Fruit fly (Drosophila melanogaster) whole organism, embryonic: Measurements from ENCODE around the gene CG42395.

Source experiments
- Ada2b ChIP-seq: fragments of 200-800 bp; sonication (Bioruptor generic); IDR thresholded peaks from 2 replicates; pipeline ENCODE4 v1.3.6; 2022; ENCODE audit warnings: missing biosample characterization, missing genetic modification characterization
- Aef1 ChIP-seq: fragments of 200-800 bp; sonication (Bioruptor generic); IDR thresholded peaks from 3 replicates; pipeline ENCODE4 v1.3.6; 2022; ENCODE audit warnings: missing biosample characterization, missing genetic modification characterization
- Atf-2 ChIP-seq: fragments of 200-800 bp; sonication (Bioruptor generic); optimal IDR thresholded peaks from 2 replicates; lab custom pipeline; 2016; ENCODE audit warnings: missing biosample characterization, missing genetic modification characterization
- CG10267 ChIP-seq: fragments of 200-800 bp; sonication (Bioruptor generic); optimal IDR thresholded peaks from 2 replicates; lab custom pipeline; 2018; ENCODE audit warnings: missing biosample characterization, mild to moderate bottlenecking, missing genetic modification characterization, moderate library complexity
- CG10431 ChIP-seq: fragments of 200-800 bp; sonication (Bioruptor generic); optimal IDR thresholded peaks from 3 replicates; lab custom pipeline; 2018; ENCODE audit warnings: missing biosample characterization, mild to moderate bottlenecking, missing genetic modification characterization
- CG10959 ChIP-seq: fragments of 200-800 bp; sonication (Bioruptor generic); IDR thresholded peaks from 2 replicates; pipeline ENCODE4 v1.3.6; 2022; ENCODE audit warnings: missing biosample characterization, missing genetic modification characterization
- CG11093 ChIP-seq: fragments of 200-800 bp; sonication (Bioruptor generic); IDR thresholded peaks from 3 replicates; pipeline ENCODE4 v1.3.6; 2022; ENCODE audit warnings: missing biosample characterization, missing genetic modification characterization
- CG11247 ChIP-seq: fragments of 200-800 bp; sonication (Bioruptor generic); IDR thresholded peaks from 2 replicates; pipeline ENCODE4 v1.3.6; 2022; ENCODE audit warnings: missing biosample characterization, missing genetic modification characterization
- CG11560 ChIP-seq: fragments of 200-800 bp; sonication (Bioruptor generic); IDR thresholded peaks from 3 replicates; pipeline ENCODE4 v1.3.6; 2022; ENCODE audit warnings: missing biosample characterization, missing genetic modification characterization
- CG11723 ChIP-seq: fragments of 200-800 bp; sonication (Bioruptor generic); optimal IDR thresholded peaks from 2 replicates; lab custom pipeline; 2017; ENCODE audit warnings: missing biosample characterization, mild to moderate bottlenecking, missing genetic modification characterization
- CG15479 ChIP-seq: fragments of 200-800 bp; sonication (Bioruptor generic); optimal IDR thresholded peaks from 3 replicates; lab custom pipeline; 2019; ENCODE audit warnings: missing biosample characterization, mild to moderate bottlenecking, missing genetic modification characterization, moderate library complexity
- CG17829 ChIP-seq: fragments of 200-800 bp; optimal IDR thresholded peaks from 2 replicates; lab custom pipeline; 2019; ENCODE audit warnings: missing biosample characterization, mild to moderate bottlenecking, missing genetic modification characterization, moderate library complexity
- CG1832 ChIP-seq: fragments of 200-800 bp; sonication (Bioruptor generic); optimal IDR thresholded peaks from 2 replicates; lab custom pipeline; 2017; ENCODE audit warnings: missing biosample characterization, mild to moderate bottlenecking, missing genetic modification characterization, inconsistent platforms
- CG18599 ChIP-seq: fragments of 200-800 bp; sonication (Bioruptor generic); optimal IDR thresholded peaks from 3 replicates; lab custom pipeline; 2017; ENCODE audit warnings: missing biosample characterization, missing genetic modification characterization, mild to moderate bottlenecking, moderate library complexity, missing genetic modification reagents
- CG2202 ChIP-seq: fragments of 200-800 bp; sonication (Bioruptor generic); optimal IDR thresholded peaks from 2 replicates; lab custom pipeline; 2018; ENCODE audit warnings: missing biosample characterization, mild to moderate bottlenecking, missing genetic modification characterization
- CG2712 ChIP-seq: fragments of 200-800 bp; optimal IDR thresholded peaks from 3 replicates; lab custom pipeline; 2019; ENCODE audit warnings: missing biosample characterization, mild to moderate bottlenecking, missing genetic modification characterization, moderate library complexity
- CG2875 ChIP-seq: fragments of 200-800 bp; sonication (Bioruptor generic); optimal IDR thresholded peaks from 2 replicates; lab custom pipeline; 2017; ENCODE audit warnings: missing biosample characterization, mild to moderate bottlenecking, missing genetic modification characterization, missing genetic modification reagents
- CG3407 ChIP-seq: fragments of 200-800 bp; sonication (Bioruptor generic); optimal IDR thresholded peaks from 2 replicates; lab custom pipeline; 2018; ENCODE audit warnings: missing biosample characterization, mild to moderate bottlenecking, missing genetic modification characterization
- CG34376 ChIP-seq: fragments of 200-800 bp; sonication (Bioruptor generic); optimal IDR thresholded peaks from 2 replicates; lab custom pipeline; 2018; ENCODE audit warnings: missing biosample characterization, mild to moderate bottlenecking, missing genetic modification characterization
- CG3726 ChIP-seq: fragments of 200-800 bp; sonication (Bioruptor generic); IDR thresholded peaks from 3 replicates; pipeline ENCODE4, ENCODE4 v1.3.6; 2022; ENCODE audit warnings: missing biosample characterization, missing genetic modification characterization
- CG4328 ChIP-seq: fragments of 200-800 bp; sonication (Bioruptor generic); optimal IDR thresholded peaks from 3 replicates; lab custom pipeline; 2017; ENCODE audit warnings: missing biosample characterization, missing genetic modification reagents, missing genetic modification characterization
- CG5245 ChIP-seq: fragments of 200-800 bp; sonication (Bioruptor generic); optimal IDR thresholded peaks from 3 replicates; lab custom pipeline; 2016; ENCODE audit warnings: missing biosample characterization, missing genetic modification characterization
- CG6689 ChIP-seq: fragments of 200-800 bp; sonication (Bioruptor generic); IDR thresholded peaks from 2 replicates; pipeline ENCODE4 v1.3.6; 2022; ENCODE audit warnings: missing biosample characterization, missing genetic modification characterization
- CG7786 ChIP-seq: fragments of 200-800 bp; sonication (Bioruptor generic); optimal IDR thresholded peaks from 2 replicates; lab custom pipeline; 2016; ENCODE audit warnings: missing biosample characterization, missing genetic modification characterization
- CG8924 ChIP-seq: fragments of 200-800 bp; optimal IDR thresholded peaks from 3 replicates; lab custom pipeline; 2019; ENCODE audit warnings: missing biosample characterization, mild to moderate bottlenecking, missing genetic modification characterization, moderate library complexity
- CHES-1-like ChIP-seq: fragments of 200-800 bp; sonication (Bioruptor generic); optimal IDR thresholded peaks from 2 replicates; lab custom pipeline; 2016; ENCODE audit warnings: missing biosample characterization, missing genetic modification characterization
- Eip74EF ChIP-seq, 2 experiments: fragments of 200-800 bp in 1 of 2; fragments of >200 bp in 1 of 2; sonication (Bioruptor generic) in 1 of 2; optimal IDR thresholded peaks; 2 replicates each; lab custom pipeline; 2017 to 2019; ENCODE audit warnings: missing biosample characterization in 2 of 2, missing genetic modification characterization in 2 of 2, mild to moderate bottlenecking in 1 of 2, moderate library complexity in 1 of 2
- Hand ChIP-seq: fragments of 200-800 bp; sonication (Bioruptor generic); optimal IDR thresholded peaks from 2 replicates; lab custom pipeline; 2017; ENCODE audit warnings: mild to moderate bottlenecking, missing biosample characterization, missing genetic modification reagents, missing genetic modification characterization
- Hr39 ChIP-seq: fragments of >200 bp; optimal IDR thresholded peaks from 2 replicates; lab custom pipeline; 2017
- Max ChIP-seq: fragments of 200-800 bp; sonication (Bioruptor generic); optimal IDR thresholded peaks from 2 replicates; lab custom pipeline; 2016; ENCODE audit warnings: missing biosample characterization, mild to moderate bottlenecking, missing genetic modification characterization
- Mrtf ChIP-seq: fragments of 200-800 bp; sonication (Bioruptor generic); IDR thresholded peaks from 3 replicates; pipeline ENCODE4 v1.3.6; 2022; ENCODE audit warnings: missing biosample characterization, missing genetic modification characterization
- Opbp ChIP-seq: fragments of 200-800 bp; sonication (Bioruptor generic); IDR thresholded peaks from 3 replicates; pipeline ENCODE4 v1.3.6; 2022; ENCODE audit warnings: missing biosample characterization, missing genetic modification characterization; ENCODE audit not compliant: partially characterized antibody
- Rfx ChIP-seq: fragments of 200-800 bp; sonication (Bioruptor generic); IDR thresholded peaks from 2 replicates; pipeline ENCODE4 v1.3.6; 2022; ENCODE audit warnings: missing biosample characterization, missing genetic modification characterization
- Spps ChIP-seq: fragments of 200-800 bp; sonication (Bioruptor generic); optimal IDR thresholded peaks from 2 replicates; lab custom pipeline; 2018; ENCODE audit warnings: missing biosample characterization, mild to moderate bottlenecking, missing genetic modification characterization
- Sry-δ ChIP-seq: fragments of 200-800 bp; sonication (Bioruptor generic); optimal IDR thresholded peaks from 2 replicates; lab custom pipeline; 2016; ENCODE audit warnings: missing biosample characterization, missing genetic modification characterization
- ac ChIP-seq: fragments of 200-800 bp; sonication (Bioruptor generic); optimal IDR thresholded peaks from 3 replicates; lab custom pipeline; 2017; ENCODE audit warnings: missing biosample characterization, mild to moderate bottlenecking, missing genetic modification characterization
- al ChIP-seq: fragments of 200-800 bp; sonication (Bioruptor generic); IDR thresholded peaks from 2 replicates; pipeline ENCODE4 v1.3.6; 2022; ENCODE audit warnings: missing biosample characterization, missing genetic modification characterization
- cas ChIP-seq: fragments of 200-800 bp; sonication (Bioruptor generic); IDR thresholded peaks from 2 replicates; pipeline ENCODE4 v1.3.6; 2022; ENCODE audit warnings: missing biosample characterization, missing genetic modification characterization
- chn ChIP-seq: fragments of 200-800 bp; sonication (Bioruptor generic); optimal IDR thresholded peaks from 2 replicates; lab custom pipeline; 2016; ENCODE audit warnings: missing biosample characterization, missing genetic modification characterization
- disco-r ChIP-seq: fragments of 200-800 bp; sonication (Bioruptor generic); optimal IDR thresholded peaks from 2 replicates; lab custom pipeline; 2016; ENCODE audit warnings: missing biosample characterization, missing genetic modification characterization
- dysf ChIP-seq: fragments of 200-800 bp; sonication (Bioruptor generic); IDR thresholded peaks from 3 replicates; pipeline ENCODE4 v1.3.6; 2022; ENCODE audit warnings: missing biosample characterization, missing genetic modification characterization
- eve ChIP-seq, 2 experiments: fragments of >200 bp; optimal IDR thresholded peaks; 2 replicates each; lab custom pipeline; 2017; ENCODE audit warnings: missing biosample characterization in 2 of 2, missing genetic modification characterization in 2 of 2
- eyg ChIP-seq: fragments of 200-800 bp; sonication (Bioruptor generic); optimal IDR thresholded peaks from 3 replicates; lab custom pipeline; 2016; ENCODE audit warnings: missing biosample characterization, missing genetic modification characterization
- ftz-f1 ChIP-seq: fragments of 200-800 bp; sonication (Bioruptor generic); optimal IDR thresholded peaks from 2 replicates; lab custom pipeline; 2016; ENCODE audit warnings: missing biosample characterization, missing genetic modification characterization
- gce ChIP-seq: fragments of 200-800 bp; sonication (Bioruptor generic); IDR thresholded peaks from 3 replicates; pipeline ENCODE4 v1.3.6; 2022; ENCODE audit warnings: missing biosample characterization, missing genetic modification characterization
- h ChIP-seq: fragments of >200 bp; optimal IDR thresholded peaks from 2 replicates; lab custom pipeline; 2017
- scrt ChIP-seq: fragments of 200-800 bp; sonication (Bioruptor generic); optimal IDR thresholded peaks from 2 replicates; lab custom pipeline; 2018; ENCODE audit warnings: missing biosample characterization, mild to moderate bottlenecking, missing genetic modification characterization, moderate library complexity
- sima ChIP-seq: fragments of 200-800 bp; sonication (Bioruptor generic); optimal IDR thresholded peaks from 2 replicates; lab custom pipeline; 2016; ENCODE audit warnings: missing biosample characterization, missing genetic modification characterization
- slp2 ChIP-seq: fragments of 200-800 bp; sonication (Bioruptor generic); optimal IDR thresholded peaks from 2 replicates; lab custom pipeline; 2016; ENCODE audit warnings: missing biosample characterization, missing genetic modification characterization
- sr ChIP-seq: fragments of 200-800 bp; sonication (Bioruptor generic); IDR thresholded peaks from 3 replicates; pipeline ENCODE4 v1.3.6; 2022; ENCODE audit warnings: missing biosample characterization, missing genetic modification characterization

The CG42395 gene

dm6 chrX:9578696-9579509, 2.9 kb upstream of the CG42395 start (continued):
- TF ChIP-seq CG34376 (GFP tag; lab: Kevin White, UChicago): peak; percentile 76
- peak; percentile 92 for TF ChIP-seq CG11560 (tag; lab: Robert Waterston, UW)
- TF ChIP-seq Ada2b: peak; percentile 97
- peak; percentile 98 for TF ChIP-seq Mrtf (GFP tag; lab: Robert Waterston, UW)
- peak; percentile 98 for TF ChIP-seq CG8924 (tag; lab: Kevin White, UChicago)
- peak; percentile 99 for TF ChIP-seq CG2202 (tag; lab: Kevin White, UChicago)
- peak; percentile 96 for TF ChIP-seq eyg (GFP tag; lab: Kevin White, UChicago)
- peak; percentile 98 for TF ChIP-seq CG17829
- TF ChIP-seq Hand (GFP tag; lab: Kevin White, UChicago): peak; percentile 94
- peak; percentile 99 for TF ChIP-seq CG7786
- peak; percentile 98 for TF ChIP-seq CG11093 (GFP tag; lab: Robert Waterston, UW)
- peak; percentile 76 for TF ChIP-seq Sry-δ (GFP tag; lab: Kevin White, UChicago)
- peak; percentile 97 for TF ChIP-seq disco-r (GFP tag; lab: Kevin White, UChicago)
- TF ChIP-seq h: no peak
- peak; percentile 95 for TF ChIP-seq sr (GFP tag; lab: Robert Waterston, UW)
- peak; percentile 98 for TF ChIP-seq CG10959 (GFP tag; lab: Robert Waterston, UW)
- no peak for TF ChIP-seq Opbp
- TF ChIP-seq CG5245 (GFP tag; lab: Kevin White, UChicago): peak; percentile 98
- peak; percentile 98 for TF ChIP-seq CG18599 (GFP tag; lab: Kevin White, UChicago)
- peak; percentile 93 for TF ChIP-seq ac (GFP tag; lab: Kevin White, UChicago)
- TF ChIP-seq ftz-f1: peak; percentile 89
- no peak for TF ChIP-seq Hr39
- peak; percentile 99 for TF ChIP-seq CG11247 (GFP tag; lab: Robert Waterston, UW)
- peak; percentile 99 for TF ChIP-seq CG2712 (tag; lab: Kevin White, UChicago)
- TF ChIP-seq chn: peak; percentile 99
- TF ChIP-seq CG3407 (GFP tag; lab: Kevin White, UChicago): peak; percentile 97
- TF ChIP-seq cas (GFP tag; lab: Robert Waterston, UW): peak; percentile 95
- peak; percentile 98 for TF ChIP-seq CG3726
- TF ChIP-seq Eip74EF (GFP tag; optimal IDR thresholded peaks at IDR 0.05; lab: Kevin White, UChicago): peak in 1 of 2 experiments; percentile 95
- TF ChIP-seq CHES-1-like: peak; percentile 99
- TF ChIP-seq CG15479: no peak
- peak; percentile 97 for TF ChIP-seq al (GFP tag; lab: Robert Waterston, UW)
- TF ChIP-seq CG6689: peak; percentile 98
- TF ChIP-seq Rfx (GFP tag; lab: Robert Waterston, UW): peak; percentile 99
- peak; percentile 92 for TF ChIP-seq scrt (GFP tag; lab: Kevin White, UChicago)
- TF ChIP-seq eve (GFP tag; optimal IDR thresholded peaks at IDR 0.05; lab: Kevin White, UChicago): peak; percentile 77 to 94
- TF ChIP-seq Aef1 (GFP tag; lab: Robert Waterston, UW): peak; percentile 98
- peak; percentile 98 for TF ChIP-seq slp2 (GFP tag; lab: Kevin White, UChicago)
- TF ChIP-seq CG4328 (GFP tag; lab: Kevin White, UChicago): peak; percentile 75
- peak; percentile 98 for TF ChIP-seq Atf-2 (GFP tag; lab: Kevin White, UChicago)
- TF ChIP-seq dysf (GFP tag; lab: Robert Waterston, UW): peak; percentile 99
- peak; percentile 92 for TF ChIP-seq CG10431 (GFP tag; lab: Kevin White, UChicago)
- peak; percentile 96 for TF ChIP-seq Spps
- peak; percentile 97 for TF ChIP-seq gce (GFP tag; lab: Robert Waterston, UW)
- TF ChIP-seq CG10267: peak; percentile 92
- TF ChIP-seq CG2875 (GFP tag; lab: Kevin White, UChicago): peak; percentile 99
- TF ChIP-seq CG11723: peak; percentile 97
- TF ChIP-seq sima (GFP tag; lab: Kevin White, UChicago): peak; percentile 95
- peak; percentile 94 for TF ChIP-seq Max
- peak; percentile 84 for TF ChIP-seq CG1832 (GFP tag; lab: Kevin White, UChicago)
